Worm (Caenorhabditis elegans): ENCODE data around the gene C44B11.4.

DNA sequence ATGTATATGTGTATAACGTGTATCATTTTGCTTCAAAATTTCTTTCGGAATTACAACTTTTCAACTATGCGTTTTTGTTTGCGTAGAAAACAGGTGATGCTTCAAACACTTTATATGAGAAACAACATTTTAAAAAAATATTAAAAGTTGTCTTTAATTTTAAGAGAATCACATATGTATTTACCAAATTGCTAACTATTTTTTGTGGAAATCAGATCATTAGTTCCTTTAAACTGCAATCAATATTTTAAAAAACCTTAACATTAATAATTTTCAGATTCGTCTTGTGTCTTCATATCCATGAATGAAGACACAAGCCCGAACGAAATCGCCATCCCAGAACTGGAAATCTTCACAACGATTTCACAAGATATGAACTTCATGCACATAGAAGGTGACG, 9.3 kb upstream of the C44B11.4 start, which contains the start of gene C44B11.6:
- TF ChIP-seq him-1 (tag; optimal IDR thresholded peaks at IDR 0.05) (no peak), W03F9.2 (tag; optimal IDR thresholded peaks at IDR 0.05) (no peak), dao-5 (tag; optimal IDR thresholded peaks at IDR 0.05) (no peak)
